Fruit fly (Drosophila melanogaster) whole organism, wandering third instar larva: ENCODE measurements around the gene DCX-EMAP.

Experiments used
- OdsH ChIP-seq: fragments of 200-800 bp; sonication (Bioruptor generic); optimal IDR thresholded peaks from 2 replicates; lab custom pipeline; 2016; ENCODE audit warnings: missing biosample characterization, mild to moderate bottlenecking, missing genetic modification characterization
- dl ChIP-seq, 2 experiments: fragments of 175-275, 200-275 bp in 1 of 2; fragments of 200-275 bp in 1 of 2; sonication (Bioruptor generic); optimal IDR thresholded peaks; lab custom pipeline; 2018; ENCODE audit warnings: mild to moderate bottlenecking in 2 of 2, missing biosample characterization in 2 of 2, missing genetic modification characterization in 2 of 2, moderate library complexity in 2 of 2; ENCODE audit not compliant: partially characterized antibody in 2 of 2, insufficient read depth in 1 of 2
- psq ChIP-seq: fragments of 200-800 bp; sonication (Bioruptor generic); optimal IDR thresholded peaks from 3 replicates; lab custom pipeline; 2017; ENCODE audit warnings: missing biosample characterization, mild to moderate bottlenecking, missing genetic modification characterization, moderate library complexity

DNA sequence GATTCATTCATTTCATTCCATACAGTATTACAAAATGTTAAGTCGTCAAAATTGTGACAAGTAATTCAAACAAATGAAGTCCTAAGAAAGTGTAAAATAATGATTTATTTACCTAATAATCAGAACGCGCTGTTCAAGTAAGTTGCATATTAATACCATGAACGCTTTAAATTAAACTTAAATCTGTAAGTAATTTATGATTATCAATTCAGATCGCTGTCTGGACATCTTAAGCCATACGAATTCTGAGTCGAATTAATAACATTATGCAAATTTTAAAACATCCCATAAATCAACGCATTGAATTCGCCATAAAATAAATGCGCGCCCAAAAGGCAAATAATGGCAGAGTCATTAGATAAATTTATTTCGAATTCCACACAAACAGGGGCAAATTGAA is 9.3 kb upstream of the DCX-EMAP start, which contains the start of gene CG34245:
- TF ChIP-seq dl (GFP tag; optimal IDR thresholded peaks at IDR 0.05; lab: Kevin White, UChicago; ENCODE audit: insufficient read depth in 1 of 2, partially characterized antibody in 2 of 2): no peak
- TF ChIP-seq psq (GFP tag; lab: Kevin White, UChicago): no peak
- no peak for TF ChIP-seq OdsH
